Worm (Caenorhabditis elegans) whole organism, mixed stage, embryonic: ENCODE results near the gene K10C2.7.

Experiments
- M03D4.4 ChIP-seq: sonication (generic microtip); optimal IDR thresholded peaks from 2 replicates; lab custom pipeline; 2017; ENCODE audit warnings: mild to moderate bottlenecking, missing genetic modification characterization, missing compliant biosample characterization
- bed-3 ChIP-seq: fragments of 200-800 bp; sonication (Bioruptor generic); optimal IDR thresholded peaks from 3 replicates; lab custom pipeline; 2018; ENCODE audit warnings: mild to moderate bottlenecking, missing genetic modification characterization, moderate library complexity, missing compliant biosample characterization
- blmp-1 ChIP-seq: fragments of 150-350 bp; optimal IDR thresholded peaks from 2 replicates; lab custom pipeline; 2014; ENCODE audit warnings: missing biosample characterization, missing genetic modification characterization
- ceh-39 ChIP-seq: fragments of 150-350 bp; optimal IDR thresholded peaks from 2 replicates; lab custom pipeline; 2014; ENCODE audit warnings: missing biosample characterization, missing genetic modification characterization
- ceh-43 ChIP-seq: fragments of 200-800 bp; sonication (Bioruptor generic); optimal IDR thresholded peaks from 2 replicates; lab custom pipeline; 2018; ENCODE audit warnings: mild to moderate bottlenecking, missing genetic modification characterization, moderate library complexity, missing compliant biosample characterization
- ceh-83 ChIP-seq: fragments of 200-800 bp; sonication (Bioruptor generic); optimal IDR thresholded peaks from 2 replicates; lab custom pipeline; 2018; ENCODE audit warnings: mild to moderate bottlenecking, missing genetic modification characterization, missing compliant biosample characterization
- ces-1 ChIP-seq: fragments of 150-350 bp; optimal IDR thresholded peaks from 2 replicates; lab custom pipeline; 2014; ENCODE audit warnings: missing biosample characterization, missing genetic modification reagents, missing genetic modification characterization
- cnd-1 ChIP-seq: fragments of 200-800 bp; sonication (Bioruptor generic); optimal IDR thresholded peaks from 2 replicates; lab custom pipeline; 2018; ENCODE audit warnings: mild to moderate bottlenecking, missing genetic modification characterization, missing compliant biosample characterization
- drap-1 ChIP-seq: fragments of 200-800 bp; sonication (Bioruptor generic); optimal IDR thresholded peaks from 3 replicates; lab custom pipeline; 2018; ENCODE audit warnings: mild to moderate bottlenecking, missing genetic modification characterization, missing compliant biosample characterization
- elt-1 ChIP-seq: sonication (generic microtip); optimal IDR thresholded peaks from 2 replicates; lab custom pipeline; 2017; ENCODE audit warnings: missing genetic modification characterization, mild to moderate bottlenecking, missing compliant biosample characterization, antibody characterized with exemption, moderate library complexity, borderline replicate concordance; ENCODE audit not compliant: insufficient read depth
- elt-3 ChIP-seq: fragments of 150-350 bp; optimal IDR thresholded peaks from 2 replicates; lab custom pipeline; 2014; ENCODE audit warnings: missing biosample characterization, missing genetic modification characterization
- flh-1 ChIP-seq: fragments of 200-800 bp; sonication (Bioruptor generic); optimal IDR thresholded peaks from 2 replicates; lab custom pipeline; 2018; ENCODE audit warnings: mild to moderate bottlenecking, missing genetic modification characterization, moderate library complexity, missing compliant biosample characterization
- ham-2 ChIP-seq: fragments of 200-800 bp; sonication (Bioruptor generic); optimal IDR thresholded peaks from 2 replicates; lab custom pipeline; 2018; ENCODE audit warnings: mild to moderate bottlenecking, missing genetic modification characterization, missing compliant biosample characterization
- hlh-1 ChIP-seq: fragments of 150-350 bp; optimal IDR thresholded peaks from 2 replicates; lab custom pipeline; 2014; ENCODE audit warnings: missing biosample characterization, missing genetic modification reagents, missing genetic modification characterization
- lin-13 ChIP-seq: fragments of 150-350 bp; optimal IDR thresholded peaks from 2 replicates; lab custom pipeline; 2014; ENCODE audit warnings: missing biosample characterization, missing genetic modification characterization
- lin-32 ChIP-seq: fragments of 200-800 bp; sonication (Bioruptor generic); optimal IDR thresholded peaks from 2 replicates; lab custom pipeline; 2018; ENCODE audit warnings: mild to moderate bottlenecking, missing genetic modification characterization, missing compliant biosample characterization
- lsy-2 ChIP-seq: fragments of 150-350 bp; optimal IDR thresholded peaks from 2 replicates; lab custom pipeline; 2014; ENCODE audit warnings: missing biosample characterization, missing genetic modification characterization
- mab-5 ChIP-seq: fragments of 150-350 bp; optimal IDR thresholded peaks from 2 replicates; lab custom pipeline; 2014; ENCODE audit warnings: missing biosample characterization, missing genetic modification characterization
- mep-1 ChIP-seq: fragments of 150-350 bp; optimal IDR thresholded peaks from 2 replicates; lab custom pipeline; 2017; ENCODE audit warnings: missing biosample characterization, missing genetic modification reagents, missing genetic modification characterization, inconsistent platforms
- mls-2 ChIP-seq: sonication (generic microtip); optimal IDR thresholded peaks from 2 replicates; lab custom pipeline; 2016; ENCODE audit warnings: mild to moderate bottlenecking, missing genetic modification characterization, moderate library complexity, missing compliant biosample characterization
- nhr-12 ChIP-seq: fragments of 150-350 bp; optimal IDR thresholded peaks from 2 replicates; lab custom pipeline; 2014; ENCODE audit warnings: missing biosample characterization, missing genetic modification characterization
- nhr-2 ChIP-seq: fragments of 150-350 bp; optimal IDR thresholded peaks from 2 replicates; lab custom pipeline; 2014; ENCODE audit warnings: missing biosample characterization, missing genetic modification characterization
- nhr-237 ChIP-seq: fragments of 150-350 bp; optimal IDR thresholded peaks from 2 replicates; lab custom pipeline; 2014; ENCODE audit warnings: missing biosample characterization, missing genetic modification characterization
- nhr-28 ChIP-seq: fragments of 150-350 bp; optimal IDR thresholded peaks from 2 replicates; lab custom pipeline; 2014; ENCODE audit warnings: missing biosample characterization, missing genetic modification characterization
- nhr-76 ChIP-seq: sonication (generic microtip); optimal IDR thresholded peaks from 2 replicates; lab custom pipeline; 2017; ENCODE audit warnings: missing biosample characterization, missing genetic modification characterization
- sem-2 ChIP-seq: fragments of 200-800 bp; sonication (Bioruptor generic); optimal IDR thresholded peaks from 2 replicates; lab custom pipeline; 2018; ENCODE audit warnings: mild to moderate bottlenecking, missing genetic modification characterization, missing compliant biosample characterization
- snpc-4 ChIP-seq: fragments of 150-350 bp; optimal IDR thresholded peaks from 2 replicates; lab custom pipeline; 2014; ENCODE audit warnings: missing biosample characterization, missing genetic modification characterization
- tbx-8 ChIP-seq: fragments of 200-800 bp; sonication (Bioruptor generic); optimal IDR thresholded peaks from 2 replicates; lab custom pipeline; 2018; ENCODE audit warnings: mild to moderate bottlenecking, missing genetic modification characterization, moderate library complexity, missing compliant biosample characterization
- unc-120 ChIP-seq: sonication (generic microtip); optimal IDR thresholded peaks from 2 replicates; lab custom pipeline; 2017; ENCODE audit warnings: missing genetic modification characterization, missing compliant biosample characterization; ENCODE audit not compliant: poor library complexity, severe bottlenecking
- unc-39 ChIP-seq: fragments of 150-350 bp; optimal IDR thresholded peaks from 2 replicates; lab custom pipeline; 2014; ENCODE audit warnings: missing biosample characterization, missing genetic modification characterization
- unc-62 ChIP-seq: fragments of 150-350 bp; optimal IDR thresholded peaks from 2 replicates; lab custom pipeline; 2014; ENCODE audit warnings: missing biosample characterization, missing genetic modification reagents, missing genetic modification characterization
- zip-8 ChIP-seq: fragments of 150-350 bp; optimal IDR thresholded peaks from 2 replicates; lab custom pipeline; 2014; ENCODE audit warnings: missing biosample characterization, missing genetic modification characterization

Gene K10C2.7

ce11 chrX:6446564-6446963, 3.3 kb upstream of the K10C2.7 start, which contains the start of gene asp-14:
Gene asp-14, minus strand, starts transcription at chrX:6446664.
- TF ChIP-seq drap-1 (no peak), ces-1 (GFP tag; lab: Kevin White, UChicago) (no peak), M03D4.4 (no peak), ceh-83 (GFP tag; lab: Kevin White, UChicago) (no peak), unc-39 (no peak), unc-120 (tag; lab: Kevin White, UChicago) (no peak), ceh-43 (GFP tag; lab: Kevin White, UChicago) (no peak), cnd-1 (no peak), lin-32 (GFP tag; lab: Kevin White, UChicago) (no peak), lsy-2 (tag; lab: Kevin White, UChicago) (no peak), mep-1 (tag; lab: Kevin White, UChicago) (no peak), nhr-76 (tag; lab: Kevin White, UChicago) (no peak), ceh-39 (tag; lab: Kevin White, UChicago) (no peak)

ce11 chrX:6445239-6445638, 2.0 kb upstream of the K10C2.7 start:
- no peak for TF ChIP-seq nhr-76 (tag; lab: Kevin White, UChicago)

- no peak for TF ChIP-seq elt-3
- TF ChIP-seq M03D4.4 = no peak
- TF ChIP-seq drap-1 = no peak
- no peak for TF ChIP-seq hlh-1 (tag; lab: Kevin White, UChicago)
- no peak for TF ChIP-seq tbx-8 (GFP tag; lab: Kevin White, UChicago)
- TF ChIP-seq nhr-237 (tag; lab: Kevin White, UChicago) = no peak
- TF ChIP-seq elt-1 (tag; lab: Kevin White, UChicago) = no peak
- no peak for TF ChIP-seq unc-62 (GFP tag; lab: Kevin White, UChicago)
- TF ChIP-seq lin-32 (GFP tag; lab: Kevin White, UChicago) = no peak
- TF ChIP-seq sem-2 (GFP tag; lab: Kevin White, UChicago) = no peak
- no peak for TF ChIP-seq snpc-4 (tag; lab: Kevin White, UChicago)
- no peak for TF ChIP-seq mab-5
- TF ChIP-seq mep-1 (tag; lab: Kevin White, UChicago) = no peak
- no peak for TF ChIP-seq ces-1 (GFP tag; lab: Kevin White, UChicago)
- no peak for TF ChIP-seq blmp-1 (tag; lab: Kevin White, UChicago)
- TF ChIP-seq lsy-2 (tag; lab: Kevin White, UChicago) = no peak
- no peak for TF ChIP-seq ceh-83 (GFP tag; lab: Kevin White, UChicago)
- TF ChIP-seq zip-8 = no peak
- TF ChIP-seq nhr-76 (tag; lab: Kevin White, UChicago) = no peak
Measured at ce11 chrX:6440464-6440863, 2.8 kb downstream of the K10C2.7 start, which contains the start of gene K10C2.14. Gene K10C2.14, minus strand, starts transcription at chrX:6440564.

- TF ChIP-seq snpc-4 (tag; lab: Kevin White, UChicago) = no peak
- no peak for TF ChIP-seq flh-1 (GFP tag; lab: Kevin White, UChicago)
- TF ChIP-seq ham-2 (GFP tag; lab: Kevin White, UChicago) = no peak
- no peak for TF ChIP-seq lsy-2 (tag; lab: Kevin White, UChicago)
- no peak for TF ChIP-seq nhr-237 (tag; lab: Kevin White, UChicago)
- TF ChIP-seq bed-3 (GFP tag; lab: Kevin White, UChicago) = no peak
- TF ChIP-seq nhr-76 (tag; lab: Kevin White, UChicago) = no peak
- TF ChIP-seq mls-2 (tag; lab: Kevin White, UChicago) = no peak
- no peak for TF ChIP-seq unc-39
- no peak for TF ChIP-seq lin-32 (GFP tag; lab: Kevin White, UChicago)
- no peak for TF ChIP-seq unc-120 (tag; lab: Kevin White, UChicago)
- TF ChIP-seq ceh-83 (GFP tag; lab: Kevin White, UChicago) = no peak
- no peak for TF ChIP-seq cnd-1
Measured at ce11 chrX:6437545-6437944, 5.7 kb downstream of the K10C2.7 start, which contains the start of gene K10C2.8. Gene K10C2.8, minus strand, starts transcription at chrX:6437645.

- TF ChIP-seq lsy-2 (tag; lab: Kevin White, UChicago) = no peak
- TF ChIP-seq unc-39 = no peak
- TF ChIP-seq tbx-8 (GFP tag; lab: Kevin White, UChicago) = no peak
Measured at ce11 chrX:6435812-6436211, 7.5 kb downstream of the K10C2.7 start.

- TF ChIP-seq tbx-8 (GFP tag; lab: Kevin White, UChicago) = no peak
- no peak for TF ChIP-seq unc-120 (tag; lab: Kevin White, UChicago)
- no peak for TF ChIP-seq ceh-39 (tag; lab: Kevin White, UChicago)
- TF ChIP-seq nhr-28 (tag; lab: Kevin White, UChicago) = no peak
- no peak for TF ChIP-seq flh-1 (GFP tag; lab: Kevin White, UChicago)
- TF ChIP-seq nhr-12 (tag; lab: Kevin White, UChicago) = no peak
- TF ChIP-seq M03D4.4 = no peak
- TF ChIP-seq lin-13 (tag; lab: Kevin White, UChicago) = no peak
- TF ChIP-seq nhr-237 (tag; lab: Kevin White, UChicago) = no peak
- TF ChIP-seq drap-1 = no peak
- TF ChIP-seq cnd-1 = no peak
- TF ChIP-seq elt-3 = no peak
- TF ChIP-seq mls-2 (tag; lab: Kevin White, UChicago) = no peak
- TF ChIP-seq sem-2 (GFP tag; lab: Kevin White, UChicago) = no peak
- TF ChIP-seq blmp-1 (tag; lab: Kevin White, UChicago) = no peak
- TF ChIP-seq nhr-2 (tag; lab: Kevin White, UChicago) = no peak
- TF ChIP-seq lin-32 (GFP tag; lab: Kevin White, UChicago) = no peak
Measured at ce11 chrX:6433688-6434087, 9.6 kb downstream of the K10C2.7 start, which contains the start of gene K10C2.2. Gene K10C2.2, minus strand, starts transcription at chrX:6433788.
